Worm (Caenorhabditis elegans) whole organism, mixed stage, embryonic: ENCODE measurements around the gene F46C8.1.

Experiments used
- M03D4.4 ChIP-seq: sonication (generic microtip); optimal IDR thresholded peaks from 2 replicates; lab custom pipeline; 2017; ENCODE audit warnings: mild to moderate bottlenecking, missing genetic modification characterization, missing compliant biosample characterization
- bed-3 ChIP-seq: fragments of 200-800 bp; sonication (Bioruptor generic); optimal IDR thresholded peaks from 3 replicates; lab custom pipeline; 2018; ENCODE audit warnings: mild to moderate bottlenecking, missing genetic modification characterization, moderate library complexity, missing compliant biosample characterization
- blmp-1 ChIP-seq: fragments of 150-350 bp; optimal IDR thresholded peaks from 2 replicates; lab custom pipeline; 2014; ENCODE audit warnings: missing biosample characterization, missing genetic modification characterization
- ceh-39 ChIP-seq: fragments of 150-350 bp; optimal IDR thresholded peaks from 2 replicates; lab custom pipeline; 2014; ENCODE audit warnings: missing biosample characterization, missing genetic modification characterization
- ceh-43 ChIP-seq: fragments of 200-800 bp; sonication (Bioruptor generic); optimal IDR thresholded peaks from 2 replicates; lab custom pipeline; 2018; ENCODE audit warnings: mild to moderate bottlenecking, missing genetic modification characterization, moderate library complexity, missing compliant biosample characterization
- ceh-83 ChIP-seq: fragments of 200-800 bp; sonication (Bioruptor generic); optimal IDR thresholded peaks from 2 replicates; lab custom pipeline; 2018; ENCODE audit warnings: mild to moderate bottlenecking, missing genetic modification characterization, missing compliant biosample characterization
- ces-1 ChIP-seq: fragments of 150-350 bp; optimal IDR thresholded peaks from 2 replicates; lab custom pipeline; 2014; ENCODE audit warnings: missing biosample characterization, missing genetic modification reagents, missing genetic modification characterization
- cnd-1 ChIP-seq: fragments of 200-800 bp; sonication (Bioruptor generic); optimal IDR thresholded peaks from 2 replicates; lab custom pipeline; 2018; ENCODE audit warnings: mild to moderate bottlenecking, missing genetic modification characterization, missing compliant biosample characterization
- drap-1 ChIP-seq: fragments of 200-800 bp; sonication (Bioruptor generic); optimal IDR thresholded peaks from 3 replicates; lab custom pipeline; 2018; ENCODE audit warnings: mild to moderate bottlenecking, missing genetic modification characterization, missing compliant biosample characterization
- elt-1 ChIP-seq: sonication (generic microtip); optimal IDR thresholded peaks from 2 replicates; lab custom pipeline; 2017; ENCODE audit warnings: missing genetic modification characterization, mild to moderate bottlenecking, missing compliant biosample characterization, antibody characterized with exemption, moderate library complexity, borderline replicate concordance; ENCODE audit not compliant: insufficient read depth
- elt-3 ChIP-seq: fragments of 150-350 bp; optimal IDR thresholded peaks from 2 replicates; lab custom pipeline; 2014; ENCODE audit warnings: missing biosample characterization, missing genetic modification characterization
- flh-1 ChIP-seq: fragments of 200-800 bp; sonication (Bioruptor generic); optimal IDR thresholded peaks from 2 replicates; lab custom pipeline; 2018; ENCODE audit warnings: mild to moderate bottlenecking, missing genetic modification characterization, moderate library complexity, missing compliant biosample characterization
- ham-2 ChIP-seq: fragments of 200-800 bp; sonication (Bioruptor generic); optimal IDR thresholded peaks from 2 replicates; lab custom pipeline; 2018; ENCODE audit warnings: mild to moderate bottlenecking, missing genetic modification characterization, missing compliant biosample characterization
- hlh-1 ChIP-seq: fragments of 150-350 bp; optimal IDR thresholded peaks from 2 replicates; lab custom pipeline; 2014; ENCODE audit warnings: missing biosample characterization, missing genetic modification reagents, missing genetic modification characterization
- lin-13 ChIP-seq: fragments of 150-350 bp; optimal IDR thresholded peaks from 2 replicates; lab custom pipeline; 2014; ENCODE audit warnings: missing biosample characterization, missing genetic modification characterization
- lin-32 ChIP-seq: fragments of 200-800 bp; sonication (Bioruptor generic); optimal IDR thresholded peaks from 2 replicates; lab custom pipeline; 2018; ENCODE audit warnings: mild to moderate bottlenecking, missing genetic modification characterization, missing compliant biosample characterization
- lsy-2 ChIP-seq: fragments of 150-350 bp; optimal IDR thresholded peaks from 2 replicates; lab custom pipeline; 2014; ENCODE audit warnings: missing biosample characterization, missing genetic modification characterization
- mab-5 ChIP-seq: fragments of 150-350 bp; optimal IDR thresholded peaks from 2 replicates; lab custom pipeline; 2014; ENCODE audit warnings: missing biosample characterization, missing genetic modification characterization
- mep-1 ChIP-seq: fragments of 150-350 bp; optimal IDR thresholded peaks from 2 replicates; lab custom pipeline; 2017; ENCODE audit warnings: missing biosample characterization, missing genetic modification reagents, missing genetic modification characterization, inconsistent platforms
- mls-2 ChIP-seq: sonication (generic microtip); optimal IDR thresholded peaks from 2 replicates; lab custom pipeline; 2016; ENCODE audit warnings: mild to moderate bottlenecking, missing genetic modification characterization, moderate library complexity, missing compliant biosample characterization
- nhr-12 ChIP-seq: fragments of 150-350 bp; optimal IDR thresholded peaks from 2 replicates; lab custom pipeline; 2014; ENCODE audit warnings: missing biosample characterization, missing genetic modification characterization
- nhr-2 ChIP-seq: fragments of 150-350 bp; optimal IDR thresholded peaks from 2 replicates; lab custom pipeline; 2014; ENCODE audit warnings: missing biosample characterization, missing genetic modification characterization
- nhr-237 ChIP-seq: fragments of 150-350 bp; optimal IDR thresholded peaks from 2 replicates; lab custom pipeline; 2014; ENCODE audit warnings: missing biosample characterization, missing genetic modification characterization
- nhr-28 ChIP-seq: fragments of 150-350 bp; optimal IDR thresholded peaks from 2 replicates; lab custom pipeline; 2014; ENCODE audit warnings: missing biosample characterization, missing genetic modification characterization
- nhr-76 ChIP-seq: sonication (generic microtip); optimal IDR thresholded peaks from 2 replicates; lab custom pipeline; 2017; ENCODE audit warnings: missing biosample characterization, missing genetic modification characterization
- pha-4 ChIP-seq: fragments of 150-350 bp; optimal IDR thresholded peaks from 2 replicates; lab custom pipeline; 2018; ENCODE audit warnings: missing biosample characterization, missing genetic modification reagents, missing genetic modification characterization
- sem-2 ChIP-seq: fragments of 200-800 bp; sonication (Bioruptor generic); optimal IDR thresholded peaks from 2 replicates; lab custom pipeline; 2018; ENCODE audit warnings: mild to moderate bottlenecking, missing genetic modification characterization, missing compliant biosample characterization
- snpc-4 ChIP-seq: fragments of 150-350 bp; optimal IDR thresholded peaks from 2 replicates; lab custom pipeline; 2014; ENCODE audit warnings: missing biosample characterization, missing genetic modification characterization
- sptf-1 ChIP-seq: sonication (generic microtip); optimal IDR thresholded peaks from 2 replicates; lab custom pipeline; 2017; ENCODE audit warnings: mild to moderate bottlenecking, missing genetic modification characterization, moderate library complexity, missing compliant biosample characterization
- tbx-8 ChIP-seq: fragments of 200-800 bp; sonication (Bioruptor generic); optimal IDR thresholded peaks from 2 replicates; lab custom pipeline; 2018; ENCODE audit warnings: mild to moderate bottlenecking, missing genetic modification characterization, moderate library complexity, missing compliant biosample characterization
- unc-120 ChIP-seq: sonication (generic microtip); optimal IDR thresholded peaks from 2 replicates; lab custom pipeline; 2017; ENCODE audit warnings: missing genetic modification characterization, missing compliant biosample characterization; ENCODE audit not compliant: poor library complexity, severe bottlenecking
- unc-39 ChIP-seq: fragments of 150-350 bp; optimal IDR thresholded peaks from 2 replicates; lab custom pipeline; 2014; ENCODE audit warnings: missing biosample characterization, missing genetic modification characterization
- unc-62 ChIP-seq: fragments of 150-350 bp; optimal IDR thresholded peaks from 2 replicates; lab custom pipeline; 2014; ENCODE audit warnings: missing biosample characterization, missing genetic modification reagents, missing genetic modification characterization
- zip-8 ChIP-seq: fragments of 150-350 bp; optimal IDR thresholded peaks from 2 replicates; lab custom pipeline; 2014; ENCODE audit warnings: missing biosample characterization, missing genetic modification characterization
- ztf-11 ChIP-seq: fragments of 150-350 bp; optimal IDR thresholded peaks from 2 replicates; lab custom pipeline; 2014; ENCODE audit warnings: missing biosample characterization, missing genetic modification characterization

The F46C8.1 gene

DNA sequence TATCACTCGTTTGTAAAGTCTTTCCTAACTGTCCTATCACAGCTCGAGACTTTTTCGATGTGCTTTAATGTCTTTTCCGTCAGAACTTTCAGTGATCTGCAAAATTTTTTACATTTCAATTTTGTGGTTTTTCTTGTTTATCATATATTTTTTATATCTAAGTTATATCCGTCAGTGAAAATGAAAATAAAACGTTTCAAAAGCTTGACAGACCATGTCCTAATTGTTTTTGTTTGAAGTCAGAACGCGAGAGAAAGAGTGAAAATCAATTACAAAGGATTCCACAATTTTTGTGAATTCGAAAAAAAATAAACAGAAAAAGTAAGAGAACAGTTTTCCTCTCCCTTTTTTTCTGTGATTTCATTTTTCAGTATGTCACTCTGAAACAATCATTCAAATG is at the start of gene F46C8.1:
Gene F46C8.1, plus strand, starts transcription at position 301 of the 400 bp plus-strand sequence.
- no peak for TF ChIP-seq elt-3 (tag; lab: Kevin White, UChicago)
- no peak for TF ChIP-seq mep-1 (tag; lab: Kevin White, UChicago)
- no peak for TF ChIP-seq ceh-83 (GFP tag; lab: Kevin White, UChicago)
- TF ChIP-seq unc-39 (tag; lab: Kevin White, UChicago), result no peak
- TF ChIP-seq unc-120 (tag; lab: Kevin White, UChicago), result no peak
- TF ChIP-seq flh-1 (GFP tag; lab: Kevin White, UChicago), result no peak
- no peak for TF ChIP-seq mls-2 (tag; lab: Kevin White, UChicago)
- TF ChIP-seq ces-1 (GFP tag; lab: Kevin White, UChicago), result no peak
- no peak for TF ChIP-seq zip-8 (tag; lab: Kevin White, UChicago)
- no peak for TF ChIP-seq nhr-2 (tag; lab: Kevin White, UChicago)
- TF ChIP-seq nhr-12 (tag; lab: Kevin White, UChicago), result no peak
- TF ChIP-seq ceh-43, result no peak
- TF ChIP-seq blmp-1 (tag; lab: Kevin White, UChicago), result no peak

DNA sequence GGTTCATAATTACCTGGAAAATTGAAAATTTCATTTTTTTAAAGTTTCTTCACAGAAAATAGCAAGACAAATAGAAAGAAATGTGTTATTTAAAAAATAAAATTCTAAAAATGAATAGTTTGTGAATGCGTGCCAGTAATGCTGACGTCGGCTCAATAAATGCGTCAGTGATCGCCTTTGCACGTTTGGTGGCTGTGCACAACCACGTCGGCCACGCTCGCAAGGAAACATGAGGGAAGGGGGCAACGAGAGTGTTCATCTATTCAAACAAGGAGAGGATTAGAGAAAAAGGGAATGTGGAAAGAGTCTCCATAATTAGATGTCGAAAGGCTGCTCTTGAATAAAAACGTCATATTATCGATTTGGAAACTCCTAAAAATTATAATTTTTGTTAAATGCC is 47.3 kb upstream of the F46C8.1 start, which contains the start of gene uggt-1:
Gene uggt-1, minus strand, starts transcription at position 13 of the 400 bp plus-strand sequence.
- no peak for TF ChIP-seq mab-5 (tag; lab: Kevin White, UChicago)
- peak; percentile 19 for TF ChIP-seq ceh-43
- TF ChIP-seq nhr-12 (tag; lab: Kevin White, UChicago), result no peak
- TF ChIP-seq nhr-2 (tag; lab: Kevin White, UChicago), result no peak
- TF ChIP-seq ceh-39 (tag; lab: Kevin White, UChicago), result peak; percentile 36
- peak; percentile 55 for TF ChIP-seq unc-120 (tag; lab: Kevin White, UChicago)
- no peak for TF ChIP-seq blmp-1 (tag; lab: Kevin White, UChicago)
- peak; percentile 48 for TF ChIP-seq ceh-83 (GFP tag; lab: Kevin White, UChicago)
- peak; percentile 45 for TF ChIP-seq drap-1
- peak; percentile 77 for TF ChIP-seq lsy-2
- peak; percentile 40 for TF ChIP-seq nhr-237 (tag; lab: Kevin White, UChicago)
- peak; percentile 75 for TF ChIP-seq cnd-1 (tag; lab: Kevin White, UChicago)
- TF ChIP-seq zip-8 (tag; lab: Kevin White, UChicago), result peak; percentile 1
- peak; percentile 92 for TF ChIP-seq mep-1 (tag; lab: Kevin White, UChicago)
- no peak for TF ChIP-seq lin-32 (GFP tag; lab: Kevin White, UChicago)
- no peak for TF ChIP-seq ham-2 (GFP tag; lab: Kevin White, UChicago)
- peak; percentile 62 for TF ChIP-seq pha-4 (tag; lab: Kevin White, UChicago)
- TF ChIP-seq flh-1 (GFP tag; lab: Kevin White, UChicago), result peak; percentile 13
- TF ChIP-seq ztf-11 (tag; lab: Kevin White, UChicago), result no peak
- TF ChIP-seq sptf-1, result no peak
- TF ChIP-seq elt-1, result no peak
- TF ChIP-seq elt-3 (tag; lab: Kevin White, UChicago), result no peak
- no peak for TF ChIP-seq unc-39 (tag; lab: Kevin White, UChicago)
- TF ChIP-seq bed-3, result no peak
- no peak for TF ChIP-seq unc-62 (GFP tag; lab: Kevin White, UChicago)
- no peak for TF ChIP-seq nhr-76 (tag; lab: Kevin White, UChicago)
- TF ChIP-seq ces-1 (GFP tag; lab: Kevin White, UChicago), result peak; percentile 95
- TF ChIP-seq lin-13 (tag; lab: Kevin White, UChicago), result peak; percentile 90
- peak; percentile 59 for TF ChIP-seq M03D4.4 (tag; lab: Kevin White, UChicago)
- no peak for TF ChIP-seq snpc-4
- TF ChIP-seq tbx-8, result peak; percentile 28
- no peak for TF ChIP-seq sem-2
- no peak for TF ChIP-seq mls-2 (tag; lab: Kevin White, UChicago)
- TF ChIP-seq hlh-1 (tag; lab: Kevin White, UChicago), result peak; percentile 37
- TF ChIP-seq nhr-28, result no peak

DNA sequence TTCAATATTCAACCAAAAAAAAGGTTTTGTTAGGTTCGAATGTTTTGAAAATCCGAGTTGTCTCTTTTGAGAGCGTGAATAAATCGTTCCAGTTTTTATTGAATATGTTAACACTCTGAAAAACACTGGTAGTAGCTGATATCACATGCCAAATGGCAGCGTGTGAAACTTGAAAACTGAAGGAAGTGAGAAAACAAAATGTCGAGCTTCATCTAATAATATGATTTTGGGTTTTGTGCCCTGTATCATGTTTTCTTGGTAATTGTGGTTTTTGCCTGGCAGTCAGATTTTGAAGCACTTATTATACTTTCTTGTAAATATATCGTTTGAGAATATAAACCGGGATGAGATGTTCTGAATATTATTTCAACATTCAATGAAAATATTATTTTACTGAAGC is 45.5 kb upstream of the F46C8.1 start, which contains the start of gene F48E3.6:
Gene F48E3.6, minus strand, starts transcription at position 101 of the 400 bp plus-strand sequence.
- no peak for TF ChIP-seq unc-120 (tag; lab: Kevin White, UChicago)
- TF ChIP-seq nhr-2 (tag; lab: Kevin White, UChicago), result no peak
- no peak for TF ChIP-seq cnd-1 (tag; lab: Kevin White, UChicago)
- TF ChIP-seq tbx-8, result no peak
- TF ChIP-seq lin-13 (tag; lab: Kevin White, UChicago), result no peak
- no peak for TF ChIP-seq elt-3 (tag; lab: Kevin White, UChicago)
- no peak for TF ChIP-seq mep-1 (tag; lab: Kevin White, UChicago)
- no peak for TF ChIP-seq unc-62 (GFP tag; lab: Kevin White, UChicago)
- TF ChIP-seq M03D4.4 (tag; lab: Kevin White, UChicago), result no peak
- TF ChIP-seq lin-32 (GFP tag; lab: Kevin White, UChicago), result no peak
- no peak for TF ChIP-seq sptf-1
- no peak for TF ChIP-seq ceh-83 (GFP tag; lab: Kevin White, UChicago)
- TF ChIP-seq drap-1, result no peak
- no peak for TF ChIP-seq bed-3
- no peak for TF ChIP-seq mab-5 (tag; lab: Kevin White, UChicago)
- TF ChIP-seq ceh-43, result no peak
- TF ChIP-seq nhr-237 (tag; lab: Kevin White, UChicago), result no peak
- TF ChIP-seq hlh-1 (tag; lab: Kevin White, UChicago), result no peak
- no peak for TF ChIP-seq nhr-12 (tag; lab: Kevin White, UChicago)
- TF ChIP-seq lsy-2, result no peak
